Worm (Caenorhabditis elegans): ENCODE measurements around the gene Y116F11A.3.

DNA sequence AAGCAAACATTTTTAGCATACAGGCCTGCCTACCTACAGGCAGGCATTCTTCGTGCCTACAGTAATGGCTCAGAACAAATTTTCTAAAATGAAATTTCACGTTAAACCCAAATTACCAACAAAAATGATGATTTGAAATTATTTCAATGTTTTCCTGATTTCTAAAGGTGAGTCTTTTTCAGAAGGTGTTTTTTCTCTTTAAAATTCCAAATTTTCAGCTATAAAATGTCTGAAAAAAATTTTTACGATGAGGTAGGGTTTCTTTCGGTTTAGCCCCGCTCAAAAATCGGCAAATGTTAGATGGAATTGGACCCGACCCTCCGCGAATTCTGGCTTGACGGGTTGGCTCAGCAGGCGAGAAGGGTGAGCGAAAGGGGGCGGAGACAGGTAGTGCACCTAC is 17.0 kb downstream of the Y116F11A.3 start, which contains the start of gene W04E12.5:
- TF ChIP-seq dmd-4 (tag; optimal IDR thresholded peaks at IDR 0.05; ENCODE audit: borderline replicate concordance), result no peak
- no peak for TF ChIP-seq nfya-1 (tag; optimal IDR thresholded peaks at IDR 0.05)
- TF ChIP-seq fax-1 (tag; optimal IDR thresholded peaks at IDR 0.05), result no peak
- TF ChIP-seq hlh-6 (tag; optimal IDR thresholded peaks at IDR 0.05), result no peak
- TF ChIP-seq ceh-24 (tag; optimal IDR thresholded peaks at IDR 0.05), result no peak
- no peak for TF ChIP-seq pqm-1 (tag; optimal IDR thresholded peaks at IDR 0.05)
- TF ChIP-seq sox-2 (GFP tag; IDR thresholded peaks at IDR 0.05), result no peak
- TF ChIP-seq unc-86 (tag; optimal IDR thresholded peaks at IDR 0.05), result no peak
- TF ChIP-seq unc-55 (GFP tag; optimal IDR thresholded peaks at IDR 0.05), result no peak
- no peak for TF ChIP-seq sox-4 (tag; optimal IDR thresholded peaks at IDR 0.05)
- no peak for TF ChIP-seq che-1 (tag; optimal IDR thresholded peaks at IDR 0.05)
- TF ChIP-seq hlh-8 (tag; optimal IDR thresholded peaks at IDR 0.05), result no peak
- TF ChIP-seq tbx-2 (tag; optimal IDR thresholded peaks at IDR 0.05), result no peak

All from whole organism, late embryonic.